Worm (Caenorhabditis elegans): ENCODE data around the gene F20B6.6.

Gene F20B6.6

DNA sequence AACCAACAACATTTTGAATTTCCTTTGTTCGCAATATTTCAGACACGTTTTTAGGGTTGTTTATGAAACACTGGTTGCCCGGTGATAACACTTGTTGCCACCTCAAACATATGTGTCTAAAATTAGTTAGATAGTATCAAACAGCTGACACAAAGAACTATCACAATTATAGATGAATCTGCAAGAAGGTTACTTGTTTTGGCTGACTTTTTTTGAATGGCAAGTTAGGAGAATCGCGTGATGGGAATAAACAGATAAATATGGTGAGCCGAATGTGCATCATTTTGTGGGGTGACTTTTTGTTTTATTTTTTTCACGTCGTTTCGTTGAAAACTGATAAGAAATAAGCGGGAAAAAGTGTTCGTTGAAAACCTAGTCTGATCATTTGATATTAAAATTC lies 43.1 kb upstream of the F20B6.6 start:
- TF ChIP-seq nhr-12 (tag; optimal IDR thresholded peaks at IDR 0.05) (no peak), sma-9 (GFP tag; optimal IDR thresholded peaks at IDR 0.05) (peak; percentile 76), sma-9 (tag; optimal IDR thresholded peaks at IDR 0.05) (no peak), F13H6.1 (tag; optimal IDR thresholded peaks at IDR 0.05) (no peak), fos-1 (tag; optimal IDR thresholded peaks at IDR 0.05) (peak; percentile 14), lsy-2 (tag; optimal IDR thresholded peaks at IDR 0.05) (no peak), snpc-4 (tag; optimal IDR thresholded peaks at IDR 0.05) (no peak), ztf-11 (tag; optimal IDR thresholded peaks at IDR 0.05) (no peak), elt-3 (tag; optimal IDR thresholded peaks at IDR 0.05) (no peak), C34F6.9 (tag; optimal IDR thresholded peaks at IDR 0.05) (no peak), unc-39 (tag; optimal IDR thresholded peaks at IDR 0.05) (no peak), blmp-1 (tag; optimal IDR thresholded peaks at IDR 0.05; ENCODE audit: insufficient read depth) (no peak), lin-39 (tag; optimal IDR thresholded peaks at IDR 0.05) (no peak), nhr-129 (tag; optimal IDR thresholded peaks at IDR 0.05) (no peak), R02D3.7 (tag; optimal IDR thresholded peaks at IDR 0.05) (no peak), crh-2 (tag; optimal IDR thresholded peaks at IDR 0.05) (peak; percentile 75), nhr-6 (tag; optimal IDR thresholded peaks at IDR 0.05) (no peak), unc-55 (GFP tag; optimal IDR thresholded peaks at IDR 0.05) (no peak), skn-1 (tag; optimal IDR thresholded peaks at IDR 0.05) (no peak), nhr-11 (tag; optimal IDR thresholded peaks at IDR 0.05) (no peak), peb-1 (tag; optimal IDR thresholded peaks at IDR 0.05) (no peak)

DNA sequence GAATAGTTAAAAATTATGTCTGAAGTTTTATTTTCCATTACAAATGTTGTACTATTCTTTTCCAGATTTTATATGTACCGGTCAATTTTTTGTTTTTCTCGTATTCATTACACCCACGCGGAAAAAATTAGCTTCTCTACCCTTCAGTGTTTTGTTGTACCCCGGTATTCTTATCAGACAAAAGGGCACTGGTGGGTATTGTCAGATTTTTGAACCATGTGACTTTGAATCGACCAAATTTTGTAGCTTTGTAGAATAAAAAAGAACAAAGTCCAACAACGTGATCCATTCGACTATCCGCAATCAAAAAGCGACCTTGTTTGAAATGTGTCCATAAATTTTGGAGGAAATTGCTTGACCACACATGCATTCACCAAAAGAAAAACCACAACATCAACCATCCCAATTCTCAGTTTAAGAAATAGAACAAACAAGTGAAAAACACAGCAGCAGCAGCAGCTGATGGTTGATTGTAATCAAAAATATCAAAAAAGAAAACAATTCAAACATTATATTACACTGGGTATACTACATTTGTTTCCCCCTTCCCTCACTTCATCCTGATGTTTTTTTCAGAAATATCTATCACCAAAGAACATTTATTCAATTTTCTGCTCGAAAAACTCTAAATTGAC lies 42.6 kb upstream of the F20B6.6 start:
- TF ChIP-seq elt-1 (tag; optimal IDR thresholded peaks at IDR 0.05) (no peak), crh-2 (tag; optimal IDR thresholded peaks at IDR 0.05) (peak; percentile 69), gmeb-1 (tag; optimal IDR thresholded peaks at IDR 0.05) (peak; percentile 8), nhr-6 (tag; optimal IDR thresholded peaks at IDR 0.05) (peak; percentile 9), dmd-4 (tag; optimal IDR thresholded peaks at IDR 0.05) (no peak), mdl-1 (tag; optimal IDR thresholded peaks at IDR 0.05) (peak in 1 of 2 experiments; percentile 37), alr-1 (tag; optimal IDR thresholded peaks at IDR 0.05) (no peak), sma-9 (GFP tag; optimal IDR thresholded peaks at IDR 0.05) (peak; percentile 66), sma-9 (tag; optimal IDR thresholded peaks at IDR 0.05) (no peak), lin-11 (tag; optimal IDR thresholded peaks at IDR 0.05) (no peak), nhr-129 (tag; optimal IDR thresholded peaks at IDR 0.05) (peak; percentile 1), sma-3 (GFP tag; optimal IDR thresholded peaks at IDR 0.05) (peak; percentile 15), unc-62 (GFP tag; optimal IDR thresholded peaks at IDR 0.05) (no peak)

DNA sequence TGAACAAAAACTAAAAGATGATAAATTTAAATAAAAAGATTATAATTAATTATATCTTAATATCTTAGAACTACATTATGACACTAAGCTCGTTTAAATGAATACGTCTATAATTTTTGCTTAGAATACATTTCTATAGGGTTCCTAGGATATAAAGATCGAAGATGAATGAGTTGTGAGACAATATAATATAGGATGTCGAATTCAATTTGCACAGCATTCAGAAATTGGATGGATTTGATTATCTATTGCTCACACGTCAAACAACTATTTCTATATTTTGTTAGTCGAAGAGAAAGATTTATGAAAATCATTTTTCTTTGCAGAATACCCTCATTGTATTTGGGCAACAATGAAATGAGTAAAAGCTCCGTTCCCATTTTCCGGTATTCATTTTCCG lies 37.0 kb upstream of the F20B6.6 start:
- TF ChIP-seq unc-55 (GFP tag; optimal IDR thresholded peaks at IDR 0.05) (no peak), sma-9 (GFP tag; optimal IDR thresholded peaks at IDR 0.05) (peak; percentile 69), sma-9 (tag; optimal IDR thresholded peaks at IDR 0.05) (no peak)

DNA sequence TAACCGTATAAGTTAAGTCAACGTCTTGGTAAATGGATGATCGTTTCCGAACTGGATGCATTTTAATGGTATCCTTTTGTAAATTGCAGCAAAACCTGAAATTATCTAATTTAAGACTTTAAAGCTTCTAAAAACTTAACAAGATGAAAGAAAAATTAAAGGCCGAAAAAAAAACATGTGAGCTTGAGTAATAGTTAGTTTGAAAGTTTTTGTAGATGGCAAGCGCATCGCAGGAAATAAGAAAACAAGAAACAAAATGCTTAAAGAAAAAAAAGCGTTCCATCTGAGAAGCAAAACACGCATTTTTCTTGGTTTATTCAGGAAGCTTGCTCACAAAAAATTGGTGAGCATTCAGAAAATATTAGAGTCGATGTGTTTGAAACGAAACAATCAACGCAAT lies 33.7 kb upstream of the F20B6.6 start, which contains the start of gene rab-37:
Gene rab-37, minus strand, starts transcription at position 101 of the 400 bp plus-strand sequence.
- no peak for TF ChIP-seq aly-2 (tag; optimal IDR thresholded peaks at IDR 0.05)
- no peak for TF ChIP-seq ama-1 (optimal IDR thresholded peaks at IDR 0.05)
- TF ChIP-seq unc-62 (GFP tag; optimal IDR thresholded peaks at IDR 0.05), result no peak
- TF ChIP-seq nhr-11 (tag; optimal IDR thresholded peaks at IDR 0.05), result no peak
- TF ChIP-seq zag-1 (tag; optimal IDR thresholded peaks at IDR 0.05), result no peak
- TF ChIP-seq peb-1 (tag; optimal IDR thresholded peaks at IDR 0.05), result no peak
- TF ChIP-seq crh-2 (tag; optimal IDR thresholded peaks at IDR 0.05), result no peak

DNA sequence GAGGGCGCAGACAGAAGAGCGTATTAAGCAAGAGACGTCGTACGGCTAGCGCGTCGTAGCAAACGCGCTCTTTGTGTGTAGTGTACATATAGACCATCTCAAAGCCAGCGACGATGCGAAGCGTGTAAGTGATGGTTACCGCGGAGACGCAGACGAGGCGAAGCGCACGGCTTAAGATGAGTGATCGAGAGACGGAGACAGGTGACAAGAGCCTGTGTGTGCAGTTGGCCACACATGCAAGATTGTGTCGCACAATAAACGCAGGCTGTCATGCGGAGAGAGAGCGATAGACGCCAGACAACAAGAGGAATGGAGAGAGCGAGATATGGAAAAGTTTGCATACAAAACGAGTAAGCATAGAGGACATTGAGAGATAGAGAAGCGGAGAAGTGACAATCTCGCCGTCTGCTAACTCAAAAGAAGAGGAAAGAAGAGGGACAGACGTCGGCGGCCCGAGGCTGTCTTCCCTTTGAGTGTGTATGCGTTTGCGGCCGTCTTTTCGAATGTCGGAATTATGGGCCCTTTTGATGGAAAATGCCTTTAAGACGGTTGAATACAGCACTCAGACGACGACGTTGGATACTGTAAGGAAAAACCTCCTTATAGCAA lies 20.9 kb upstream of the F20B6.6 start:
- TF ChIP-seq ztf-1 (GFP tag; conservative IDR thresholded peaks at IDR 0.05) (no peak), ztf-4 (tag; optimal IDR thresholded peaks at IDR 0.05) (peak; percentile 80), sma-9 (GFP tag; optimal IDR thresholded peaks at IDR 0.05) (peak; percentile 83), sma-9 (tag; optimal IDR thresholded peaks at IDR 0.05) (no peak), Y55F3AM.14 (GFP tag; optimal IDR thresholded peaks at IDR 0.05) (peak; percentile 79), mdl-1 (tag; optimal IDR thresholded peaks at IDR 0.05) (peak; percentile 44 to 66), blmp-1 (tag; optimal IDR thresholded peaks at IDR 0.05; ENCODE audit: insufficient read depth) (no peak), peb-1 (tag; optimal IDR thresholded peaks at IDR 0.05) (no peak), snpc-4 (tag; optimal IDR thresholded peaks at IDR 0.05) (peak; percentile 39), ama-1 (optimal IDR thresholded peaks at IDR 0.05) (peak; percentile 63), nhr-77 (tag; optimal IDR thresholded peaks at IDR 0.05) (no peak), C34F6.9 (tag; optimal IDR thresholded peaks at IDR 0.05) (peak; percentile 62), crh-2 (tag; optimal IDR thresholded peaks at IDR 0.05) (peak; percentile 76), lsy-2 (tag; optimal IDR thresholded peaks at IDR 0.05) (peak; percentile 39 to 81), ceh-82 (tag; optimal IDR thresholded peaks at IDR 0.05) (no peak), lin-11 (tag; optimal IDR thresholded peaks at IDR 0.05) (peak; percentile 77), R02D3.7 (tag; optimal IDR thresholded peaks at IDR 0.05) (no peak), aly-2 (tag; optimal IDR thresholded peaks at IDR 0.05) (no peak), nhr-237 (tag; optimal IDR thresholded peaks at IDR 0.05) (peak; percentile 34), nhr-10 (tag; optimal IDR thresholded peaks at IDR 0.05) (peak; percentile 36), nhr-23 (tag; optimal IDR thresholded peaks at IDR 0.05) (no peak), F13H6.1 (tag; optimal IDR thresholded peaks at IDR 0.05) (peak; percentile 97), sem-4 (tag; optimal IDR thresholded peaks at IDR 0.05) (peak; percentile 85), sma-3 (GFP tag; optimal IDR thresholded peaks at IDR 0.05) (peak; percentile 94), nhr-25 (tag; optimal IDR thresholded peaks at IDR 0.05) (peak; percentile 77)
